Fruit fly (Drosophila melanogaster): Measurements from ENCODE around the gene CG32756.

CG32756 gene

DNA sequence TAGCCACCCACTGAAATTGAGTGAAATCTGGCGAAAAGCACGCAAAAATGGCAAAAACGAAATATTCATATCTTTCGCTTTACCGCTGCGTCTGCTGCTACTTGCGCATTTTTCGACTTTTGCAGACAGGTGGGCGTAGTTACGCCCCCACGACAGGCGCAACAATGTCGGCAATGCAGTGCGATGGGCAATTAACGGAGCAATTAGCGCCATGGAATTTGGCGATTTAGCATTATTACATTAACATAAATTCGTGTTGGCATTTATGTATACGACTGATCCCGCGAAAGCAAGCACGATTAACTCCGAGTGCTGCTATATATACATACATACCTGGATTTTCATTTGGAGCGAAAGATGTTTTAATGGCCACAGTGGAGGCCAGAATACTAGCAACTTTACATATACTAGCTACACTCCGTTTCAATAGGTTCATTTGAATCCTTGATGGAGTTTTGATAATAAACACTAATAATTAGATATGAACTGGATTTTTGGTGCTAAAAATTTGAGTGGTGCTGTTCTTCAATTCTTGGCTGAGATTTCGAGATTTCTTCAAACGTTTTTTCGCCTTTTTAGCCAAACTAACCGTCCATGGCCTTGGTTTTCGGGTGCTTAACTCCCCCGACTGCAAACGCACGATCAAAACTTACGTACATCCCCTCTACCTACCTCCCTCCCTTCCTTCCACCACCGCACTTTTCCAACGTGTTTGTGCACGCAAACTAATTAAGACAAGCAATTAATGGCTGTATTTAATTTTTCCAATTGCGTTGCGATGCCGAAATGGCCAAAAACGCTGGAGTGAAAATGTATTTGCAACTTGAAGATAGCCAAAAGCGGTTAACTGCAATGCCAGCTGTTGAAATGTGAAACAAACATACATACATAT is 48.4 kb upstream of the CG32756 start (continued):
- TF ChIP-seq CG8765 (GFP tag; IDR thresholded peaks at IDR 0.05) (no peak), Ptx1 (GFP tag; IDR thresholded peaks at IDR 0.05) (peak; percentile 33; the same call in 1 of the 2 replicates), repo (GFP tag; optimal IDR thresholded peaks at IDR 0.05) (no peak), Neu2 (GFP tag; optimal IDR thresholded peaks at IDR 0.05; ENCODE audit: borderline replicate concordance) (no peak), amos (GFP tag; IDR thresholded peaks at IDR 0.05; ENCODE audit: partially characterized antibody) (no peak), Blimp-1 (GFP tag; optimal IDR thresholded peaks at IDR 0.05) (peak; percentile 29), Eip74EF (GFP tag; optimal IDR thresholded peaks at IDR 0.05) (no peak), CG14050 (GFP tag; IDR thresholded peaks at IDR 0.05) (no peak), CG16815 (GFP tag; optimal IDR thresholded peaks at IDR 0.05) (no peak), CG6683 (GFP tag; optimal IDR thresholded peaks at IDR 0.05) (no peak), Sin3A (optimal IDR thresholded peaks at IDR 0.05) (no peak), NFAT (GFP tag; IDR thresholded peaks at IDR 0.05) (no peak), CG31441 (GFP tag; IDR thresholded peaks at IDR 0.05) (0 out of 2 replicates have a peak, but pooled peaks have one; percentile 15), seq (GFP tag; IDR thresholded peaks at IDR 0.05) (no peak), Asciz (GFP tag; optimal IDR thresholded peaks at IDR 0.05) (no peak), Antp (GFP tag; optimal IDR thresholded peaks at IDR 0.05) (no peak), Nf-YA (GFP tag; IDR thresholded peaks at IDR 0.05) (no peak), row (GFP tag; IDR thresholded peaks at IDR 0.05) (peak; percentile 33; the same call in 2 of the 3 replicates), nmo (GFP tag; optimal IDR thresholded peaks at IDR 0.05) (peak; percentile 44), sima (GFP tag; optimal IDR thresholded peaks at IDR 0.05) (no peak), CG17912 (GFP tag; optimal IDR thresholded peaks at IDR 0.05) (no peak), nom (GFP tag; optimal IDR thresholded peaks at IDR 0.05) (no peak), Doc3 (GFP tag; IDR thresholded peaks at IDR 0.05; ENCODE audit: partially characterized antibody) (no peak), CG11695 (GFP tag; IDR thresholded peaks at IDR 0.05) (peak; percentile 47; the same call in 1 of the 3 replicates), CG6272 (GFP tag; IDR thresholded peaks at IDR 0.05) (no peak), CG2120 (GFP tag; optimal IDR thresholded peaks at IDR 0.05) (peak; percentile 46), HLH54F (GFP tag; optimal IDR thresholded peaks at IDR 0.05) (peak; percentile 44), CTCF (GFP tag; optimal IDR thresholded peaks at IDR 0.05) (no peak), Ada2b (GFP tag; IDR thresholded peaks at IDR 0.05) (0 out of 2 replicates have a peak, but pooled peaks have one; percentile 4), Myb (GFP tag; optimal IDR thresholded peaks at IDR 0.05) (no peak), prd (optimal IDR thresholded peaks at IDR 0.05) (no peak), prd (GFP tag; IDR thresholded peaks at IDR 0.05) (peak; percentile 65; the same call in 2 of the 3 replicates), CG11696 (GFP tag; IDR thresholded peaks at IDR 0.05) (peak; percentile 86), CG4328 (GFP tag; optimal IDR thresholded peaks at IDR 0.05) (no peak), tll (GFP tag; optimal IDR thresholded peaks at IDR 0.05) (no peak), CG16863 (GFP tag; optimal IDR thresholded peaks at IDR 0.05) (no peak), CG1603 (tag; optimal IDR thresholded peaks at IDR 0.05) (peak; percentile 64), tap (tag; optimal IDR thresholded peaks at IDR 0.05) (peak; percentile 9), CG3281 (GFP tag; optimal IDR thresholded peaks at IDR 0.05) (no peak), Taf1 (GFP tag; IDR thresholded peaks at IDR 0.05) (no peak), sens (GFP tag) (peak; percentile 84), CG1529 (GFP tag; optimal IDR thresholded peaks at IDR 0.05) (no peak), gfzf (GFP tag; optimal IDR thresholded peaks at IDR 0.05) (no peak), eve (GFP tag; optimal IDR thresholded peaks at IDR 0.05) (no peak), otp (GFP tag; IDR thresholded peaks at IDR 0.05) (no peak), ham (GFP tag; IDR thresholded peaks at IDR 0.05) (no peak), Fer3 (tag; optimal IDR thresholded peaks at IDR 0.05) (no peak), inv (GFP tag; IDR thresholded peaks at IDR 0.05; ENCODE audit: partially characterized antibody) (no peak), CG9797 (GFP tag; optimal IDR thresholded peaks at IDR 0.05) (no peak), nau (GFP tag; optimal IDR thresholded peaks at IDR 0.05) (no peak)
